Worm (Caenorhabditis elegans) whole organism, L4/young adult: ENCODE results near the gene zip-9.

Source experiments
- W03F9.2 ChIP-seq: fragments of 150-350 bp; optimal IDR thresholded peaks from 2 replicates; lab custom pipeline; 2014; ENCODE audit warnings: missing biosample characterization, missing genetic modification characterization
- dao-5 ChIP-seq: sonication (generic microtip); optimal IDR thresholded peaks from 2 replicates; lab custom pipeline; 2016; ENCODE audit warnings: missing genotype, missing genetic modification characterization, moderate library complexity, missing compliant biosample characterization
- him-1 ChIP-seq: sonication (generic microtip); optimal IDR thresholded peaks from 2 replicates; lab custom pipeline; 2016; ENCODE audit warnings: missing genotype, missing genetic modification reagents, missing genetic modification characterization, missing compliant biosample characterization

DNA sequence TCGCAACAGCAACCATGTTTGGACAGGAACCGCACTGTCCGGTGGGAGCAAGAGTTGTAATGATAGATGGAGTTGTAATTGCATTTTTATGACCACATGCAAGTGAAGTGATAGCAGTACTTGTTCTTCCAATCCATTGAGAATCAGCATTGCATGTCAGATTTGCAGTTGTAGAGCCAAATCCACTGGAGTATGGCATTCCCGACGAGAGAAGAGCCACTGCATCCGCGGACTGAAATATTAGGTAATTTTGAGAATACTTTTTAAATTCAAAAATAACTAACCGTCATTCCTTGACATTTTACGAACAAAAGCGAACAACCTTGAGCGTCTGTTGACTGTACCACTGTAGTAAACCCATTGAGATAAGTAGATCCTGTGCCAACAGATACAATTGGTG, 32.8 kb downstream of the zip-9 start:
- TF ChIP-seq him-1 (tag; lab: Kevin White, UChicago) = no peak
- no peak for TF ChIP-seq W03F9.2 (tag; lab: Kevin White, UChicago)
- TF ChIP-seq dao-5 (tag; lab: Kevin White, UChicago) = no peak
